Worm (Caenorhabditis elegans) whole organism, L4 larva: Measurements from ENCODE around the gene ZC190.4.

ENCODE experiments used
- ama-1 ChIP-seq: fragments of 150-350 bp; optimal IDR thresholded peaks from 2 replicates; lab custom pipeline; 2014; ENCODE audit warnings: inconsistent platforms, mixed read lengths
- ceh-82 ChIP-seq: sonication (generic microtip); optimal IDR thresholded peaks from 2 replicates; lab custom pipeline; 2017; ENCODE audit warnings: missing biosample characterization, missing genetic modification characterization
- hif-1 ChIP-seq, 2 experiments: sonication (generic microtip); optimal IDR thresholded peaks; 2 replicates each; lab custom pipeline; 2016 to 2017; ENCODE audit warnings: missing compliant biosample characterization in 2 of 2, missing genetic modification characterization in 2 of 2, missing genetic modification reagents in 2 of 2, missing genotype in 2 of 2, mild to moderate bottlenecking in 1 of 2
- lin-39 ChIP-seq: fragments of 150-350 bp; optimal IDR thresholded peaks from 2 replicates; lab custom pipeline; 2014; ENCODE audit warnings: missing biosample characterization, missing genetic modification reagents, missing genetic modification characterization
- nhr-42 ChIP-seq: fragments of 200-800 bp; sonication (Bioruptor generic); IDR thresholded peaks from 2 replicates; pipeline ENCODE4 v1.3.6; 2022; ENCODE audit warnings: missing genetic modification characterization, missing compliant biosample characterization
- skn-1 ChIP-seq: fragments of 150-350 bp; optimal IDR thresholded peaks from 2 replicates; lab custom pipeline; 2014; ENCODE audit warnings: missing biosample characterization, missing genetic modification characterization

- no peak for TF ChIP-seq hif-1 (tag; optimal IDR thresholded peaks at IDR 0.05; lab: Kevin White, UChicago)
- no peak for TF ChIP-seq ama-1 (lab: Kevin White, UChicago)
- no peak for TF ChIP-seq ceh-82 (tag; lab: Kevin White, UChicago)
- no peak for TF ChIP-seq nhr-42 (GFP tag; lab: Robert Waterston, UW)
- TF ChIP-seq lin-39 (tag; lab: Kevin White, UChicago): no peak
- no peak for TF ChIP-seq skn-1 (tag; lab: Kevin White, UChicago)
Measured at ce11 chrV:8716175-8716574, 50.3 kb downstream of the ZC190.4 start, which contains the start of gene glr-5.
